Worm (Caenorhabditis elegans): Measurements from ENCODE around the gene E01G4.3.

E01G4.3 gene

DNA sequence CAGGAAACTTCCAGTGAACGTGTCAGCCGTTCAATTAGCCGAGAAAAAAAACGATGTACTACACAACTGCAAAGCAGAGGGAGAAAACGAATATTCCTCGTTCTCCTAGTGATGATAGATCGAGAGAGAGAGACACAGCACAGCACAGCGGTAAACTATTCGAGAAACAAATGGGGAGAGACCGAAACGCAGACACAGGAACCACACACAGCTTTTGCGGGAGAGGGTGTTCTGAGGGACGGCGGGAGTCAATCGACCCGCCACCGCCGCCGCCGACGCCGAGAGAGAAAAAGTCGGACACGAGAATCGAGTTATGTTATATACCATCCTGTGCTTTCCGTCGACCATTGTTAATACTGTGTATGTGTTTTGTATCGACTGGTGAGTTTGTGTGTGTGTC, 12.8 kb downstream of the E01G4.3 start (continued):
- TF ChIP-seq jun-1 (tag; optimal IDR thresholded peaks at IDR 0.05) (no peak), unc-62 (GFP tag; optimal IDR thresholded peaks at IDR 0.05 in 1 of 2) (peak in 1 of 2 experiments; percentile 77), unc-62 (tag; optimal IDR thresholded peaks at IDR 0.05) (no peak), unc-130 (GFP tag; optimal IDR thresholded peaks at IDR 0.05) (no peak), daf-12 (tag; optimal IDR thresholded peaks at IDR 0.05) (no peak), daf-16 (GFP tag; optimal IDR thresholded peaks at IDR 0.05) (no peak), daf-16 (tag; optimal IDR thresholded peaks at IDR 0.05) (peak; percentile 19), sdz-12 (GFP tag; optimal IDR thresholded peaks at IDR 0.05) (no peak), nhr-6 (tag; optimal IDR thresholded peaks at IDR 0.05) (no peak), ZK546.5 (tag; optimal IDR thresholded peaks at IDR 0.05) (no peak), Y5F2A.4 (GFP tag; optimal IDR thresholded peaks at IDR 0.05) (no peak), aha-1 (tag) (peak; percentile 69), nhr-237 (tag; optimal IDR thresholded peaks at IDR 0.05) (no peak), dmd-8 (GFP tag; IDR thresholded peaks at IDR 0.05) (no peak), hlh-30 (tag; optimal IDR thresholded peaks at IDR 0.05; ENCODE audit: insufficient read depth) (no peak), lin-29 (GFP tag; IDR thresholded peaks at IDR 0.05) (no peak), nhr-111 (GFP tag; optimal IDR thresholded peaks at IDR 0.05) (no peak), lin-39 (tag; optimal IDR thresholded peaks at IDR 0.05) (no peak), dmd-9 (GFP tag; IDR thresholded peaks at IDR 0.05) (no peak), nhr-28 (tag; optimal IDR thresholded peaks at IDR 0.05) (peak; percentile 45), mxl-2 (GFP tag; conservative IDR thresholded peaks at IDR 0.05) (no peak), saeg-2 (GFP tag; IDR thresholded peaks at IDR 0.05) (no peak), ztf-11 (tag; optimal IDR thresholded peaks at IDR 0.05) (no peak), tag-97 (GFP tag; IDR thresholded peaks at IDR 0.05) (no peak), nhr-41 (GFP tag; IDR thresholded peaks at IDR 0.05) (no peak), lim-7 (GFP tag; IDR thresholded peaks at IDR 0.05) (0 out of 2 replicates have a peak, but pooled peaks have one; percentile 50), F26F4.8 (GFP tag; conservative IDR thresholded peaks at IDR 0.05) (no peak), T20F7.1 (GFP tag; optimal IDR thresholded peaks at IDR 0.05) (no peak), nhr-76 (tag; optimal IDR thresholded peaks at IDR 0.05) (no peak), nhr-42 (GFP tag; IDR thresholded peaks at IDR 0.05) (no peak), Y75B8A.6 (GFP tag; IDR thresholded peaks at IDR 0.05) (no peak), pha-4 (GFP tag; IDR thresholded peaks at IDR 0.05) (no peak; the same call in 1 of the 2 replicates), pha-4 (tag; optimal IDR thresholded peaks at IDR 0.05) (no peak), zfp-3 (GFP tag; conservative IDR thresholded peaks at IDR 0.05) (no peak), mdt-29 (GFP tag; IDR thresholded peaks at IDR 0.05) (no peak), T26A8.4 (GFP tag; IDR thresholded peaks at IDR 0.05) (no peak), nhr-77 (tag; optimal IDR thresholded peaks at IDR 0.05) (peak; percentile 33), egl-27 (tag; optimal IDR thresholded peaks at IDR 0.05) (no peak), spr-1 (tag; optimal IDR thresholded peaks at IDR 0.05) (no peak), hif-1 (tag; optimal IDR thresholded peaks at IDR 0.05) (no peak), madf-5 (GFP tag; IDR thresholded peaks at IDR 0.05) (no peak), aly-2 (tag; optimal IDR thresholded peaks at IDR 0.05) (no peak), mep-1 (tag; optimal IDR thresholded peaks at IDR 0.05) (peak; percentile 57)

DNA sequence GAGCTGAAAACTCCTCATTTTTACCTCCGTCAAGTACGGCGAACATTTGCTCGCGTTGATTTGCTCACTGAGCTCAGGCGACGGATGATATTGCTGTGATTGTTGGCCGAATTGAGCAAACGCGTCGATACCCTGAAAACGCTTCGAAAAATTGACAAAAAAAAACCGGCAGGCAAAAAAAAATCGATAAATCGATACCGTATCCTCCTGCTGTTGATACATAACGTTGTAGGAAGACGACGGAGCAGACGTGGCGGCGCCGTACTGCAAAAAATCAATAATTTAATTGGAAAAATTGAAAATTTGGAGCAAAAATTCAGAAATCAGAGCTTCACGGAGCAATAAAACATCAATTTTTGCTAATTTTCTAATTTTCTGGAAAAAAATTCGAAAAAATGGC, 14.6 kb downstream of the E01G4.3 start:
- TF ChIP-seq madf-5 (GFP tag; IDR thresholded peaks at IDR 0.05) (no peak), nhr-76 (tag; optimal IDR thresholded peaks at IDR 0.05) (no peak), ztf-11 (tag; optimal IDR thresholded peaks at IDR 0.05) (no peak), madf-9 (GFP tag; conservative IDR thresholded peaks at IDR 0.05) (no peak), dmd-6 (GFP tag; IDR thresholded peaks at IDR 0.05) (no peak), aha-1 (tag) (peak; percentile 15), aly-2 (tag; optimal IDR thresholded peaks at IDR 0.05) (no peak), lin-15B (tag; optimal IDR thresholded peaks at IDR 0.05) (no peak), ceh-28 (tag; optimal IDR thresholded peaks at IDR 0.05) (peak; percentile 86), egl-43 (GFP tag; IDR thresholded peaks at IDR 0.05) (no peak), dmd-9 (GFP tag; IDR thresholded peaks at IDR 0.05) (no peak), nhr-48 (tag; optimal IDR thresholded peaks at IDR 0.05) (no peak), ztf-7 (tag; optimal IDR thresholded peaks at IDR 0.05) (no peak), cey-2 (tag; optimal IDR thresholded peaks at IDR 0.05; ENCODE audit: borderline replicate concordance, insufficient read depth) (no peak), nhr-102 (tag; optimal IDR thresholded peaks at IDR 0.05) (no peak)
